Fruit fly (Drosophila melanogaster): ENCODE results near the gene Cpr11B.

dm6 chrX:12546857-12547606 lies 5.9 kb upstream of the Cpr11B start:
- TF ChIP-seq CG8478 (optimal IDR thresholded peaks at IDR 0.05) (no peak), CTCF (optimal IDR thresholded peaks at IDR 0.05) (no peak)
